Fruit fly (Drosophila melanogaster): ENCODE data around the gene P5CS.

The P5CS gene

dm6 chr3L:21936152-21936551 is 35.6 kb upstream of the P5CS start:
- TF ChIP-seq Ravus (GFP tag; IDR thresholded peaks at IDR 0.05) (no peak), CG8281 (tag; optimal IDR thresholded peaks at IDR 0.05) (peak; percentile 97), mirr (GFP tag; optimal IDR thresholded peaks at IDR 0.05) (peak; percentile 31), Med (GFP tag) (peak; percentile 57), CG7372 (GFP tag; IDR thresholded peaks at IDR 0.05) (0 out of 2 replicates have a peak, but pooled peaks have one; percentile 10), CG17186 (GFP tag; optimal IDR thresholded peaks at IDR 0.05) (no peak), sd (tag; optimal IDR thresholded peaks at IDR 0.05) (peak; percentile 53), CG11560 (tag; IDR thresholded peaks at IDR 0.05) (no peak), CG6254 (GFP tag; optimal IDR thresholded peaks at IDR 0.05) (no peak), CG1233 (GFP tag; optimal IDR thresholded peaks at IDR 0.05) (peak; percentile 36), exex (tag; optimal IDR thresholded peaks at IDR 0.05) (peak; percentile 72)

- TF ChIP-seq MBD-R2 (GFP tag; IDR thresholded peaks at IDR 0.05), result peak; percentile 29
- TF ChIP-seq Dp (GFP tag; optimal IDR thresholded peaks at IDR 0.05), result peak; percentile 72
- TF ChIP-seq usp (GFP tag; optimal IDR thresholded peaks at IDR 0.05), result no peak
- TF ChIP-seq Opbp (GFP tag; IDR thresholded peaks at IDR 0.05; ENCODE audit: partially characterized antibody), result 0 out of 3 replicates have a peak, but pooled peaks have one; percentile 23
- peak; percentile 36 for TF ChIP-seq phol (tag; optimal IDR thresholded peaks at IDR 0.05)
- peak; percentile 24 for TF ChIP-seq CG2116 (GFP tag; optimal IDR thresholded peaks at IDR 0.05)
- TF ChIP-seq CoRest (tag; optimal IDR thresholded peaks at IDR 0.05), result peak; percentile 46
- no peak for TF ChIP-seq Sox102F (GFP tag; optimal IDR thresholded peaks at IDR 0.05)
- peak; percentile 10 for TF ChIP-seq CG2712 (tag; optimal IDR thresholded peaks at IDR 0.05)
- peak; percentile 30 for TF ChIP-seq stwl (tag; optimal IDR thresholded peaks at IDR 0.05)
- no peak for TF ChIP-seq crp (GFP tag; optimal IDR thresholded peaks at IDR 0.05)
- TF ChIP-seq trem (tag; optimal IDR thresholded peaks at IDR 0.05), result peak; percentile 41
- TF ChIP-seq CG9797 (GFP tag; optimal IDR thresholded peaks at IDR 0.05), result peak; percentile 74
- TF ChIP-seq CG7357 (GFP tag; IDR thresholded peaks at IDR 0.05), result no peak
- peak; percentile 19 for TF ChIP-seq Abd-B (GFP tag; optimal IDR thresholded peaks at IDR 0.05)
- no peak for TF ChIP-seq CG1792 (GFP tag; optimal IDR thresholded peaks at IDR 0.05)
- TF ChIP-seq Lhr (GFP tag; optimal IDR thresholded peaks at IDR 0.05), result peak; percentile 10
- peak; percentile 38 for TF ChIP-seq Nf-YB (GFP tag; optimal IDR thresholded peaks at IDR 0.05)
- peak; percentile 75 for TF ChIP-seq E2f2 (GFP tag; IDR thresholded peaks at IDR 0.05)
- peak; percentile 23 for TF ChIP-seq pzg (GFP tag; optimal IDR thresholded peaks at IDR 0.05)
- TF ChIP-seq nmo (GFP tag; optimal IDR thresholded peaks at IDR 0.05), result peak; percentile 38
- no peak for TF ChIP-seq CG8944 (GFP tag; optimal IDR thresholded peaks at IDR 0.05)
- TF ChIP-seq CG15514 (GFP tag; optimal IDR thresholded peaks at IDR 0.05), result peak; percentile 3
- TF ChIP-seq CG15479 (GFP tag; optimal IDR thresholded peaks at IDR 0.05), result peak; percentile 40
- peak; percentile 75 for TF ChIP-seq gfzf (GFP tag; optimal IDR thresholded peaks at IDR 0.05)
- peak; percentile 11 for TF ChIP-seq MESR4 (GFP tag; optimal IDR thresholded peaks at IDR 0.05)
- peak; percentile 54 for TF ChIP-seq CG12659 (GFP tag; optimal IDR thresholded peaks at IDR 0.05)
- no peak for TF ChIP-seq CkIIα-i1 (GFP tag; IDR thresholded peaks at IDR 0.05)
- no peak for TF ChIP-seq br (optimal IDR thresholded peaks at IDR 0.05)
- peak; percentile 74 for TF ChIP-seq CG14710 (tag; optimal IDR thresholded peaks at IDR 0.05)
- TF ChIP-seq CG1832 (GFP tag; optimal IDR thresholded peaks at IDR 0.05), result no peak
- peak; percentile 37 for TF ChIP-seq BEAF-32 (GFP tag; optimal IDR thresholded peaks at IDR 0.05)
- no peak for TF ChIP-seq Jarid2 (GFP tag; optimal IDR thresholded peaks at IDR 0.05)
- TF ChIP-seq Atf-2 (GFP tag; optimal IDR thresholded peaks at IDR 0.05), result no peak
- peak; percentile 39 for TF ChIP-seq CG30020 (tag; optimal IDR thresholded peaks at IDR 0.05)
- TF ChIP-seq row (GFP tag; IDR thresholded peaks at IDR 0.05), result peak; percentile 60
- TF ChIP-seq CG9437 (GFP tag; optimal IDR thresholded peaks at IDR 0.05), result peak; percentile 21
Measured at dm6 chr3L:21941615-21942259, 30.1 kb upstream of the P5CS start, which contains the start of the genes PolH and CG14562. PolH (minus strand) TSS chr3L:21941812. CG14562 (plus strand) TSS chr3L:21942221.

Data from whole organism, embryonic.